Worm (Caenorhabditis elegans) whole organism, L4 larva: Measurements from ENCODE around the gene K02E11.4.

Experiments
- daf-19 ChIP-seq: fragments of 200-800 bp; sonication (Bioruptor generic); conservative IDR thresholded peaks from 2 replicates; pipeline ENCODE4 v1.3.6; 2022; ENCODE audit warnings: missing genetic modification characterization, missing compliant biosample characterization
- lin-13 ChIP-seq: fragments of 150-350 bp; optimal IDR thresholded peaks from 2 replicates; lab custom pipeline; 2014; ENCODE audit warnings: missing biosample characterization, missing genetic modification reagents, missing genetic modification characterization
- nhr-237 ChIP-seq: sonication (generic microtip); optimal IDR thresholded peaks from 2 replicates; lab custom pipeline; 2017; ENCODE audit warnings: missing biosample characterization, missing genetic modification characterization
- pha-4 ChIP-seq, 2 experiments: fragments of 150-350 bp in 1 of 2; fragments of 200-800 bp in 1 of 2; sonication (Bioruptor generic) in 1 of 2; IDR thresholded peaks in 1 of 2; optimal IDR thresholded peaks in 1 of 2; 2 replicates each; pipeline versions ENCODE4 v1.3.6 to Lab custom; 2014 to 2022; ENCODE audit warnings: missing genetic modification characterization in 2 of 2, missing genetic modification reagents in 2 of 2, missing biosample characterization in 1 of 2, missing compliant biosample characterization in 1 of 2
- snpc-4 ChIP-seq: fragments of 150-350 bp; optimal IDR thresholded peaks from 2 replicates; lab custom pipeline; 2014; ENCODE audit warnings: missing biosample characterization, missing genetic modification characterization
- unc-62 ChIP-seq, 3 experiments: fragments of 150-350 bp in 1 of 3; sonication (generic microtip); optimal IDR thresholded peaks in 2 of 3; peaks in 1 of 3; 1 replicate in 1 of 3; 2 replicates in 2 of 3; lab custom pipeline; 2014 to 2017; ENCODE audit warnings: missing biosample characterization in 3 of 3, missing genetic modification characterization in 3 of 3, missing genetic modification reagents in 3 of 3, missing genotype in 1 of 3

- TF ChIP-seq pha-4 (GFP tag; IDR thresholded peaks at IDR 0.05; lab: Robert Waterston, UW) (no peak), pha-4 (tag; optimal IDR thresholded peaks at IDR 0.05; lab: Kevin White, UChicago) (no peak), unc-62 (GFP tag; optimal IDR thresholded peaks at IDR 0.05 in 1 of 2; lab: Kevin White, UChicago) (peak in 1 of 2 experiments; percentile 99), unc-62 (tag; optimal IDR thresholded peaks at IDR 0.05; lab: Kevin White, UChicago) (no peak), snpc-4 (tag; lab: Kevin White, UChicago) (no peak), lin-13 (no peak), nhr-237 (tag; lab: Kevin White, UChicago) (no peak), daf-19 (GFP tag; lab: Robert Waterston, UW) (no peak)
Measured at ce11 chrV:14212813-14213212, 35.1 kb downstream of the K02E11.4 start.
